Worm (Caenorhabditis elegans) whole organism, late embryonic: ENCODE results near the gene srbc-61.

ENCODE experiments used
- eyg-1 ChIP-seq: sonication (generic microtip); optimal IDR thresholded peaks from 2 replicates; lab custom pipeline; 2016; ENCODE audit warnings: missing genotype, missing genetic modification characterization, missing compliant biosample characterization
- pha-4 ChIP-seq: fragments of 150-350 bp; optimal IDR thresholded peaks from 2 replicates; lab custom pipeline; 2018; ENCODE audit warnings: missing biosample characterization, missing genetic modification reagents, missing genetic modification characterization

DNA sequence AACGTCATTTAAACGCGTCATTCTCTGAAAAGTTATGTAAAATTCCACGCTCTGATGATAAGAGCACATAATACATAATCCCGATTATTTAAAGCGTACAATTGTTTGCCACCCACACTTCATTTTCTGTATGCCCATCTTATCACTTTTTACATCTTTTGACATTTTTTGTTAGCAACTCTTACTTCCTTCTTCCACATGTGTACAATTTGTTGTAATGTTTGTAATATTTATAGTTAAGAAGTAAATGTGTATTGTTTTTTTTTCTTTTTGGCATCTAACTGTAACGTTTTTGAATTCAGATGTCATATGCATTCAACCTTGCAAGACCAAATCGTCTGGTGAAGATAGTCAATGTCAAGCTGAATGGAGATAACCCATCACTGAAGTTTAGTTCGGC is 44.1 kb downstream of the srbc-61 start, which contains the start of gene fbxa-136:
- TF ChIP-seq eyg-1 (tag; lab: Kevin White, UChicago) (no peak), pha-4 (tag; lab: Kevin White, UChicago) (no peak)
